Fruit fly (Drosophila melanogaster): ENCODE results near the gene CG1647.

The CG1647 gene

dm6 chr3R:28851966-28852377 lies 32.0 kb downstream of the CG1647 start (continued):
- TF ChIP-seq ara (GFP tag; IDR thresholded peaks at IDR 0.05) = no peak
- no peak for TF ChIP-seq CG16815 (GFP tag; optimal IDR thresholded peaks at IDR 0.05)
- TF ChIP-seq CG1832 (GFP tag; optimal IDR thresholded peaks at IDR 0.05) = no peak
- TF ChIP-seq tup (GFP tag; optimal IDR thresholded peaks at IDR 0.05) = no peak
- TF ChIP-seq Mad (GFP tag; optimal IDR thresholded peaks at IDR 0.05) = no peak
- no peak for TF ChIP-seq CG15011 (GFP tag; optimal IDR thresholded peaks at IDR 0.05)
- no peak for TF ChIP-seq CG17912 (GFP tag; optimal IDR thresholded peaks at IDR 0.05)
- no peak for TF ChIP-seq Sry-δ (GFP tag; optimal IDR thresholded peaks at IDR 0.05)
- TF ChIP-seq CG10267 (tag; optimal IDR thresholded peaks at IDR 0.05) = peak; percentile 12
- no peak for TF ChIP-seq CG6654 (GFP tag; optimal IDR thresholded peaks at IDR 0.05)
- no peak for TF ChIP-seq D (optimal IDR thresholded peaks at IDR 0.05)
- peak; percentile 38 for TF ChIP-seq D (GFP tag; optimal IDR thresholded peaks at IDR 0.05)
- TF ChIP-seq CG7987 (GFP tag; optimal IDR thresholded peaks at IDR 0.05) = no peak
- TF ChIP-seq CG4707 (GFP tag; optimal IDR thresholded peaks at IDR 0.05) = no peak
- TF ChIP-seq CG12391 (tag; optimal IDR thresholded peaks at IDR 0.05) = peak; percentile 38
- TF ChIP-seq al (GFP tag; IDR thresholded peaks at IDR 0.05) = no peak
- TF ChIP-seq Fer1 (GFP tag; optimal IDR thresholded peaks at IDR 0.05) = no peak
- no peak for TF ChIP-seq zen2 (GFP tag; IDR thresholded peaks at IDR 0.05; ENCODE audit: partially characterized antibody)
- no peak for TF ChIP-seq CG10565 (GFP tag; optimal IDR thresholded peaks at IDR 0.05)
- no peak for TF ChIP-seq cato (GFP tag; optimal IDR thresholded peaks at IDR 0.05; ENCODE audit: borderline replicate concordance)
- TF ChIP-seq CG15269 (tag; optimal IDR thresholded peaks at IDR 0.05) = no peak
- no peak for TF ChIP-seq CG16813 (GFP tag; IDR thresholded peaks at IDR 0.05; ENCODE audit: partially characterized antibody)
- no peak for TF ChIP-seq Tbp (GFP tag; optimal IDR thresholded peaks at IDR 0.05)
- TF ChIP-seq CG12071 (GFP tag; optimal IDR thresholded peaks at IDR 0.05) = no peak
- no peak for TF ChIP-seq CG11723 (GFP tag; optimal IDR thresholded peaks at IDR 0.05)

- TF ChIP-seq vvl (GFP tag; IDR thresholded peaks at IDR 0.05) (no peak), CG7372 (GFP tag; IDR thresholded peaks at IDR 0.05) (no peak), sens-2 (GFP tag; IDR thresholded peaks at IDR 0.05) (no peak), CG17568 (GFP tag; optimal IDR thresholded peaks at IDR 0.05) (peak; percentile 31), Med (GFP tag) (peak; percentile 37), HLH4C (GFP tag; IDR thresholded peaks at IDR 0.05; ENCODE audit: partially characterized antibody) (no peak), CG15514 (GFP tag; optimal IDR thresholded peaks at IDR 0.05) (no peak), ERR (GFP tag; optimal IDR thresholded peaks at IDR 0.05) (no peak), CG15601 (tag; optimal IDR thresholded peaks at IDR 0.05) (peak; percentile 33), CG11723 (GFP tag; optimal IDR thresholded peaks at IDR 0.05) (no peak), CG11560 (tag; IDR thresholded peaks at IDR 0.05) (no peak), CG8281 (tag; optimal IDR thresholded peaks at IDR 0.05) (peak; percentile 44), CG2116 (GFP tag; optimal IDR thresholded peaks at IDR 0.05) (no peak), D (optimal IDR thresholded peaks at IDR 0.05) (no peak), D (GFP tag; optimal IDR thresholded peaks at IDR 0.05) (no peak), CG10543 (GFP tag; optimal IDR thresholded peaks at IDR 0.05) (no peak), az2 (GFP tag; optimal IDR thresholded peaks at IDR 0.05) (no peak), sr (GFP tag; IDR thresholded peaks at IDR 0.05) (0 out of 3 replicates have a peak, but pooled peaks have one; percentile 8), Opbp (GFP tag; IDR thresholded peaks at IDR 0.05; ENCODE audit: partially characterized antibody) (no peak), bsh (GFP tag; optimal IDR thresholded peaks at IDR 0.05) (peak in 1 of 2 experiments; percentile 7), Optix (GFP tag; IDR thresholded peaks at IDR 0.05) (no peak), unc-4 (GFP tag; IDR thresholded peaks at IDR 0.05; ENCODE audit: partially characterized antibody) (no peak), CG10431 (GFP tag; optimal IDR thresholded peaks at IDR 0.05) (peak; percentile 3), Ptx1 (GFP tag; IDR thresholded peaks at IDR 0.05) (no peak), CG30020 (tag; optimal IDR thresholded peaks at IDR 0.05) (no peak), sens (GFP tag) (peak; percentile 76), run (tag; optimal IDR thresholded peaks at IDR 0.05) (peak; percentile 2), D19A (tag; optimal IDR thresholded peaks at IDR 0.05) (no peak)
Measured at dm6 chr3R:28856140-28856539, 36.1 kb downstream of the CG1647 start.
